Worm (Caenorhabditis elegans): ENCODE results near the gene jmjd-2.

DNA sequence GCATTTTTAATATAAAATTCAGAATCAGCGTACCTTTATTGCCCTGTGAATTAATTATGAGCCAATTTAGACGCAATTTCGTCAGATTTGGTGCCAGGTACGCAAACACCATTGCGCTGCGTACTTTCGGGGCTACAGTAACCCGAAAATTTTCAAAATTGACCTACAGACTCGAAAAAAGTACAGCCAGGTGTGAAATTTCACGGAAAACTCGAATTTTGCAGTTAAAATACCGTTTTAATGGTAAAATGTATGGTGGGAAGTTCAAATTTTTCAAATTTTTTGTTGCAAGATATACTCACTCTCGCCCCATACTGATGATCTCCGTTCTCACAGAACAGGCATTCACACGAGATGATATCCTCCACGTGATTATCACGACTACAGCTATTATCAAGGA is 6.8 kb downstream of the jmjd-2 start:
- TF ChIP-seq dao-5 (tag; optimal IDR thresholded peaks at IDR 0.05): no peak
- TF ChIP-seq W03F9.2 (tag; optimal IDR thresholded peaks at IDR 0.05): no peak
- no peak for TF ChIP-seq him-1 (tag; optimal IDR thresholded peaks at IDR 0.05)
